Fruit fly (Drosophila melanogaster): ENCODE results near the gene CG31816.

The CG31816 gene

dm6 chr2L:16538931-16539330 lies 3.4 kb upstream of the CG31816 start:
- no peak for TF ChIP-seq CG32006 (GFP tag; optimal IDR thresholded peaks at IDR 0.05)
- no peak for TF ChIP-seq esn (GFP tag; optimal IDR thresholded peaks at IDR 0.05)
- no peak for TF ChIP-seq ss (GFP tag; optimal IDR thresholded peaks at IDR 0.05)
- TF ChIP-seq CG6808 (GFP tag; optimal IDR thresholded peaks at IDR 0.05) = no peak
- TF ChIP-seq CG10669 (GFP tag; optimal IDR thresholded peaks at IDR 0.05) = no peak

dm6 chr2L:16540773-16541172 lies 1.6 kb upstream of the CG31816 start:
- TF ChIP-seq fkh (GFP tag; optimal IDR thresholded peaks at IDR 0.05) = peak; percentile 82
- TF ChIP-seq Lpt (GFP tag; optimal IDR thresholded peaks at IDR 0.05) = no peak
- no peak for TF ChIP-seq CG1621 (tag; optimal IDR thresholded peaks at IDR 0.05)

- no peak for TF ChIP-seq Ets96B (tag; optimal IDR thresholded peaks at IDR 0.05)
- TF ChIP-seq CG6792 (GFP tag; optimal IDR thresholded peaks at IDR 0.05) = no peak
- no peak for TF ChIP-seq pdm3 (GFP tag; optimal IDR thresholded peaks at IDR 0.05)
- no peak for TF ChIP-seq salr (GFP tag; optimal IDR thresholded peaks at IDR 0.05)
- TF ChIP-seq CG6276 (GFP tag; optimal IDR thresholded peaks at IDR 0.05) = no peak
- TF ChIP-seq Lpt (GFP tag; optimal IDR thresholded peaks at IDR 0.05) = no peak
- TF ChIP-seq CG1621 (tag; optimal IDR thresholded peaks at IDR 0.05) = no peak
Measured at dm6 chr2L:16541318-16541717, 1.0 kb upstream of the CG31816 start.

- no peak for TF ChIP-seq net (GFP tag; optimal IDR thresholded peaks at IDR 0.05)
- TF ChIP-seq CG15336 (GFP tag; IDR thresholded peaks at IDR 0.05) = peak; percentile 45; the same call in 1 of the 2 replicates
- no peak for TF ChIP-seq dsx (GFP tag; optimal IDR thresholded peaks at IDR 0.05; ENCODE audit: poor library complexity, severe bottlenecking)
- peak; percentile 20 for TF ChIP-seq CG32006 (GFP tag; optimal IDR thresholded peaks at IDR 0.05)
- no peak for TF ChIP-seq CG11902 (GFP tag; optimal IDR thresholded peaks at IDR 0.05)
- no peak for TF ChIP-seq CG1621 (tag; optimal IDR thresholded peaks at IDR 0.05)
- TF ChIP-seq CG6163 (GFP tag; IDR thresholded peaks at IDR 0.05) = peak; percentile 29; the same call in 1 of the 3 replicates
- TF ChIP-seq Eip78C (GFP tag) = peak; percentile 49
- TF ChIP-seq vri (GFP tag; optimal IDR thresholded peaks at IDR 0.05) = no peak
- no peak for TF ChIP-seq achi (GFP tag; optimal IDR thresholded peaks at IDR 0.05)
- TF ChIP-seq Gug (GFP tag; IDR thresholded peaks at IDR 0.05) = no peak
- peak; percentile 24 for TF ChIP-seq CG6276 (GFP tag; optimal IDR thresholded peaks at IDR 0.05)
- TF ChIP-seq eg (GFP tag; IDR thresholded peaks at IDR 0.05) = 0 out of 3 replicates have a peak, but pooled peaks have one; percentile 44
- peak; percentile 61 for TF ChIP-seq fkh (GFP tag; optimal IDR thresholded peaks at IDR 0.05)
Measured at dm6 chr2L:16541733-16542132, 613 bp upstream of the CG31816 start.

dm6 chr2L:16542997-16543593 lies 749 bp downstream of the CG31816 start:
- TF ChIP-seq CG15336 (GFP tag; IDR thresholded peaks at IDR 0.05) (no peak), Lpt (GFP tag; optimal IDR thresholded peaks at IDR 0.05) (no peak), Met (GFP tag; optimal IDR thresholded peaks at IDR 0.05) (peak; percentile 89), CG16779 (tag; optimal IDR thresholded peaks at IDR 0.05) (peak; percentile 53), CG1621 (tag; optimal IDR thresholded peaks at IDR 0.05) (peak; percentile 68), CG8632 (GFP tag; optimal IDR thresholded peaks at IDR 0.05) (peak; percentile 71), Ets21C (GFP tag; optimal IDR thresholded peaks at IDR 0.05) (peak; percentile 62), fd85E (GFP tag; optimal IDR thresholded peaks at IDR 0.05) (peak; percentile 74), CG31627 (GFP tag; optimal IDR thresholded peaks at IDR 0.05) (peak; percentile 78), CG3032 (tag; optimal IDR thresholded peaks at IDR 0.05) (peak; percentile 55), CG11902 (GFP tag; optimal IDR thresholded peaks at IDR 0.05) (no peak), Smox (GFP tag; optimal IDR thresholded peaks at IDR 0.05) (peak; percentile 66), eg (GFP tag; IDR thresholded peaks at IDR 0.05) (peak; percentile 78), Eip75B (GFP tag; optimal IDR thresholded peaks at IDR 0.05) (peak; percentile 81), ss (GFP tag; optimal IDR thresholded peaks at IDR 0.05) (no peak), Sox15 (GFP tag; optimal IDR thresholded peaks at IDR 0.05) (peak; percentile 22), CG6854 (GFP tag; optimal IDR thresholded peaks at IDR 0.05) (peak; percentile 89), svp (GFP tag) (no peak), dsx (GFP tag; optimal IDR thresholded peaks at IDR 0.05; ENCODE audit: poor library complexity, severe bottlenecking) (no peak), Hr39 (GFP tag; optimal IDR thresholded peaks at IDR 0.05) (peak; percentile 79), esn (GFP tag; optimal IDR thresholded peaks at IDR 0.05) (peak; percentile 88), achi (GFP tag; optimal IDR thresholded peaks at IDR 0.05) (peak; percentile 73), CG8119 (GFP tag; IDR thresholded peaks at IDR 0.05) (no peak), Gug (GFP tag; IDR thresholded peaks at IDR 0.05) (no peak), fkh (GFP tag; optimal IDR thresholded peaks at IDR 0.05) (peak; percentile 53), CG6163 (GFP tag; IDR thresholded peaks at IDR 0.05) (peak; percentile 84), dac (GFP tag; optimal IDR thresholded peaks at IDR 0.05) (peak; percentile 39), CG10669 (GFP tag; optimal IDR thresholded peaks at IDR 0.05) (peak; percentile 72), spab (GFP tag; optimal IDR thresholded peaks at IDR 0.05) (peak; percentile 35), CG6792 (GFP tag; optimal IDR thresholded peaks at IDR 0.05) (peak; percentile 70), CG6276 (GFP tag; optimal IDR thresholded peaks at IDR 0.05) (peak; percentile 18), CG34406 (GFP tag; optimal IDR thresholded peaks at IDR 0.05) (peak; percentile 81)
